Fruit fly (Drosophila melanogaster): ENCODE measurements around the gene Atg16.

Gene Atg16

dm6 chr3R:29798966-29799680 is 35.8 kb downstream of the Atg16 start, which contains the start of the genes Rnb and Drice (continued):
- TF ChIP-seq nerfin-2 (GFP tag; IDR thresholded peaks at IDR 0.05; ENCODE audit: partially characterized antibody) (0 out of 2 replicates have a peak, but pooled peaks have one; percentile 22), CG17612 (GFP tag; IDR thresholded peaks at IDR 0.05) (no peak), twi (tag; optimal IDR thresholded peaks at IDR 0.05) (no peak), CG12219 (GFP tag; optimal IDR thresholded peaks at IDR 0.05) (no peak), trem (tag; optimal IDR thresholded peaks at IDR 0.05) (peak; percentile 45), danr (GFP tag; IDR thresholded peaks at IDR 0.05) (no peak), CG4404 (GFP tag; IDR thresholded peaks at IDR 0.05) (no peak), CG12769 (tag; optimal IDR thresholded peaks at IDR 0.05) (no peak), ken (GFP tag; IDR thresholded peaks at IDR 0.05) (no peak), CG17829 (tag; optimal IDR thresholded peaks at IDR 0.05) (peak; percentile 68), tin (GFP tag; optimal IDR thresholded peaks at IDR 0.05) (peak; percentile 38), ab (GFP tag; optimal IDR thresholded peaks at IDR 0.05) (no peak), NfI (GFP tag; optimal IDR thresholded peaks at IDR 0.05) (peak; percentile 44), klu (GFP tag; IDR thresholded peaks at IDR 0.05) (no peak), MBD-R2 (GFP tag; IDR thresholded peaks at IDR 0.05) (peak; percentile 54), Lhr (GFP tag; optimal IDR thresholded peaks at IDR 0.05) (peak; percentile 60), Drgx (GFP tag; IDR thresholded peaks at IDR 0.05) (no peak), CG10462 (GFP tag; optimal IDR thresholded peaks at IDR 0.05) (peak; percentile 32), CG14710 (tag; optimal IDR thresholded peaks at IDR 0.05) (peak; percentile 79), unc-4 (GFP tag; IDR thresholded peaks at IDR 0.05; ENCODE audit: partially characterized antibody) (peak; percentile 75), bsh (GFP tag; optimal IDR thresholded peaks at IDR 0.05) (peak in 1 of 2 experiments; percentile 35), CG10267 (tag; optimal IDR thresholded peaks at IDR 0.05) (peak; percentile 57), NK7.1 (GFP tag; optimal IDR thresholded peaks at IDR 0.05) (no peak), hbn (GFP tag; IDR thresholded peaks at IDR 0.05; ENCODE audit: partially characterized antibody) (peak; percentile 65), org-1 (GFP tag; optimal IDR thresholded peaks at IDR 0.05) (no peak), CG12071 (GFP tag; optimal IDR thresholded peaks at IDR 0.05) (no peak), Side (GFP tag; optimal IDR thresholded peaks at IDR 0.05) (no peak), fd102C (GFP tag; optimal IDR thresholded peaks at IDR 0.05) (no peak), CG2678 (tag; optimal IDR thresholded peaks at IDR 0.05) (no peak), CG11085 (GFP tag; IDR thresholded peaks at IDR 0.05) (no peak), chif (GFP tag; optimal IDR thresholded peaks at IDR 0.05) (no peak), CG10366 (GFP tag; IDR thresholded peaks at IDR 0.05) (peak; percentile 30; the same call in 1 of the 2 replicates), Bteb2 (GFP tag; optimal IDR thresholded peaks at IDR 0.05) (no peak), ara (GFP tag; IDR thresholded peaks at IDR 0.05) (peak; percentile 15; the same call in 1 of the 2 replicates), nau (GFP tag; optimal IDR thresholded peaks at IDR 0.05) (no peak), Deaf1 (tag; optimal IDR thresholded peaks at IDR 0.05) (no peak), ATbp (GFP tag; optimal IDR thresholded peaks at IDR 0.05) (no peak), Fer2 (tag; optimal IDR thresholded peaks at IDR 0.05) (peak; percentile 12), CG4730 (GFP tag; IDR thresholded peaks at IDR 0.05) (no peak), gro (GFP tag; optimal IDR thresholded peaks at IDR 0.05) (no peak), CG17361 (GFP tag; IDR thresholded peaks at IDR 0.05) (no peak; the same call in 1 of the 3 replicates), tgo (GFP tag; IDR thresholded peaks at IDR 0.05) (peak; percentile 47), h (optimal IDR thresholded peaks at IDR 0.05) (no peak), luna (GFP tag; optimal IDR thresholded peaks at IDR 0.05) (no peak), PHDP (tag; optimal IDR thresholded peaks at IDR 0.05) (no peak), onecut (GFP tag; IDR thresholded peaks at IDR 0.05) (no peak), cas (GFP tag; IDR thresholded peaks at IDR 0.05) (no peak), CG1647 (GFP tag; optimal IDR thresholded peaks at IDR 0.05) (no peak), gcm2 (GFP tag; optimal IDR thresholded peaks at IDR 0.05) (no peak), sima (GFP tag; optimal IDR thresholded peaks at IDR 0.05) (no peak), wor (GFP tag; IDR thresholded peaks at IDR 0.05) (no peak)

Measured in whole organism, embryonic.